Worm (Caenorhabditis elegans) whole organism, L4 larva: ENCODE data around the gene Y51H4A.5.

Experiments used
- Y5F2A.4 ChIP-seq: fragments of 200-800 bp; sonication (Bioruptor generic); optimal IDR thresholded peaks from 2 replicates; lab custom pipeline; 2018; ENCODE audit warnings: mild to moderate bottlenecking, missing genetic modification characterization, missing compliant biosample characterization
- aly-2 ChIP-seq: sonication (generic microtip); optimal IDR thresholded peaks from 2 replicates; lab custom pipeline; 2018; ENCODE audit warnings: missing biosample characterization, missing genetic modification characterization
- ama-1 ChIP-seq: fragments of 150-350 bp; optimal IDR thresholded peaks from 2 replicates; lab custom pipeline; 2014; ENCODE audit warnings: inconsistent platforms, mixed read lengths
- ceh-32 ChIP-seq: sonication (generic microtip); optimal IDR thresholded peaks from 2 replicates; lab custom pipeline; 2016; ENCODE audit warnings: mild to moderate bottlenecking, missing genetic modification characterization, missing compliant biosample characterization; ENCODE audit not compliant: poor library complexity
- dpl-1 ChIP-seq: fragments of 150-350 bp; optimal IDR thresholded peaks from 2 replicates; lab custom pipeline; 2014; ENCODE audit warnings: missing biosample characterization, missing genetic modification reagents, missing genetic modification characterization
- dve-1 ChIP-seq: sonication (generic microtip); optimal IDR thresholded peaks from 2 replicates; lab custom pipeline; 2017; ENCODE audit warnings: antibody characterized with exemption, mild to moderate bottlenecking, missing genetic modification characterization, missing compliant biosample characterization; ENCODE audit not compliant: insufficient read depth
- egl-27 ChIP-seq: sonication (generic microtip); optimal IDR thresholded peaks from 3 replicates; lab custom pipeline; 2017; ENCODE audit warnings: missing biosample characterization, missing genetic modification reagents, missing genetic modification characterization
- lin-29 ChIP-seq: fragments of 200-800 bp; sonication (Bioruptor generic); IDR thresholded peaks from 2 replicates; pipeline ENCODE4 v1.3.6; 2022; ENCODE audit warnings: missing genetic modification reagents, missing genetic modification characterization, missing compliant biosample characterization
- nhr-76 ChIP-seq: fragments of 150-350 bp; optimal IDR thresholded peaks from 2 replicates; lab custom pipeline; 2014; ENCODE audit warnings: missing biosample characterization, missing genetic modification characterization
- nhr-77 ChIP-seq: fragments of 150-350 bp; optimal IDR thresholded peaks from 2 replicates; lab custom pipeline; 2014; ENCODE audit warnings: missing biosample characterization, missing genetic modification characterization
- pha-4 ChIP-seq, 2 experiments: fragments of 150-350 bp in 1 of 2; fragments of 200-800 bp in 1 of 2; sonication (Bioruptor generic) in 1 of 2; IDR thresholded peaks in 1 of 2; optimal IDR thresholded peaks in 1 of 2; 2 replicates each; pipeline versions ENCODE4 v1.3.6 to Lab custom; 2014 to 2022; ENCODE audit warnings: missing genetic modification characterization in 2 of 2, missing genetic modification reagents in 2 of 2, missing biosample characterization in 1 of 2, missing compliant biosample characterization in 1 of 2
- skn-1 ChIP-seq: fragments of 150-350 bp; optimal IDR thresholded peaks from 2 replicates; lab custom pipeline; 2014; ENCODE audit warnings: missing biosample characterization, missing genetic modification characterization
- snpc-4 ChIP-seq: fragments of 150-350 bp; optimal IDR thresholded peaks from 2 replicates; lab custom pipeline; 2014; ENCODE audit warnings: missing biosample characterization, missing genetic modification characterization

DNA sequence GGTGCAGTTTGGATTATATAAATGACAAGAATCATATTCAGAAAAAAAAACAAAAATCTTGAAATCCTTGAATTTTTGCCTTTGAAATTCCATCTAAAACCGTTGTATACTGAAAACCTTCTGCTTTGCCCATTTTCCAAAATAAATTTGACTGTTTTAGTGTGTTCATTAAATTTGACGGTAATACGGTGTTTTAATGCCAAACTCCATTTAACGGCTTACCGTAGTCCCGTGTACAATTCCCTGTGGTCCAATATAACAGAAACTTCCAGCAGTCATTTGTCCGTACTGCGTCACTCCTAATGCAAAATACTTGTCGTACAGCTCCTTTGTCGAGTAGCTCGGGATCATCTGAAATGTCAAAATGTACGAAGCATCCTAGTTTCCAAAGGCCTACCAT lies 14.6 kb upstream of the Y51H4A.5 start:
- TF ChIP-seq nhr-77 (tag; lab: Kevin White, UChicago) (no peak), Y5F2A.4 (GFP tag; lab: Kevin White, UChicago) (no peak), egl-27 (no peak), aly-2 (tag; lab: Kevin White, UChicago) (no peak), snpc-4 (no peak), ceh-32 (tag; lab: Kevin White, UChicago) (no peak), ama-1 (lab: Kevin White, UChicago) (no peak), skn-1 (tag; lab: Kevin White, UChicago) (no peak), nhr-76 (tag; lab: Kevin White, UChicago) (no peak), lin-29 (GFP tag; lab: Robert Waterston, UW) (no peak), pha-4 (GFP tag; IDR thresholded peaks at IDR 0.05; lab: Robert Waterston, UW) (no peak), pha-4 (tag; optimal IDR thresholded peaks at IDR 0.05; lab: Kevin White, UChicago) (no peak), dve-1 (tag; lab: Kevin White, UChicago) (no peak), dpl-1 (GFP tag; lab: Kevin White, UChicago) (no peak)
